Worm (Caenorhabditis elegans): Measurements from ENCODE around the gene T05C7.9.

ce11 chrIV:121607-122006 lies 42.5 kb downstream of the T05C7.9 start, which contains the start of gene tut-1:
- TF ChIP-seq snpc-4 (GFP tag; optimal IDR thresholded peaks at IDR 0.05) (no peak), snpc-4 (tag; optimal IDR thresholded peaks at IDR 0.05) (no peak), athp-1 (tag; optimal IDR thresholded peaks at IDR 0.05) (no peak), cebp-1 (GFP tag; IDR thresholded peaks at IDR 0.05) (no peak), cebp-1 (tag; optimal IDR thresholded peaks at IDR 0.05) (no peak), unc-62 (GFP tag; optimal IDR thresholded peaks at IDR 0.05) (no peak), akir-1 (GFP tag; optimal IDR thresholded peaks at IDR 0.05) (no peak), ZK185.1 (tag; optimal IDR thresholded peaks at IDR 0.05; ENCODE audit: poor library complexity, severe bottlenecking) (no peak), F33H1.4 (GFP tag; IDR thresholded peaks at IDR 0.05) (no peak), F55B11.4 (tag; optimal IDR thresholded peaks at IDR 0.05; ENCODE audit: borderline replicate concordance, insufficient read depth) (no peak), sdz-38 (tag; optimal IDR thresholded peaks at IDR 0.05) (no peak), B0336.3 (GFP tag; IDR thresholded peaks at IDR 0.05) (no peak)

Data from whole organism, young adult.